Fruit fly (Drosophila melanogaster): ENCODE measurements around the gene Afti.

Afti gene

DNA sequence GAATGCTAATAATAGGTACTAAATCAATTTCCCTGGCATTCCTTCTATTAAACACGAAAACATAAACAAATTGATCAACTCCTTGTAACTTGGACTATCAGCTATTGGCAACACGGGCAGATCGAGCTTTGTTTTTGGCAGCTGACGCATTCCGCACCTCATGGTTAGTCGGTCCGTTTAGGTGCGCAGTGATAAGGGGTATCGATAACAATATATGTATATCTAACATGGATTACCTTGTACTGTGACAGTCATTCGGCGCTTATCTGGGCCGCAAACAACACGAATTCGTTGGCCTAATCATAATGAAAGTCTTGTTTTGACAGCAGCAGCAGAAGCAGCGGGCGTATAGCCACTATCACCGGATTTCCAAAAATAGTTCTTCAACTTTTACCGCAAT, 38.5 kb downstream of the Afti start:
- TF ChIP-seq CG5953 (GFP tag; IDR thresholded peaks at IDR 0.05) (0 out of 2 replicates have a peak, but pooled peaks have one; percentile 14), Mad (GFP tag; optimal IDR thresholded peaks at IDR 0.05) (no peak), exex (tag; optimal IDR thresholded peaks at IDR 0.05) (peak; percentile 80), grn (GFP tag; optimal IDR thresholded peaks at IDR 0.05) (no peak), sd (tag; optimal IDR thresholded peaks at IDR 0.05) (peak; percentile 83), pan (optimal IDR thresholded peaks at IDR 0.05) (no peak), pan (GFP tag; optimal IDR thresholded peaks at IDR 0.05 in 1 of 2, IDR thresholded peaks at IDR 0.05 in 1 of 2) (peak in 1 of 2 experiments; percentile 25), CG34376 (GFP tag; optimal IDR thresholded peaks at IDR 0.05) (peak; percentile 70), CG6254 (GFP tag; optimal IDR thresholded peaks at IDR 0.05) (peak; percentile 53), sug (tag; optimal IDR thresholded peaks at IDR 0.05) (peak; percentile 42), Hey (tag; optimal IDR thresholded peaks at IDR 0.05) (peak; percentile 78), HHEX (GFP tag; optimal IDR thresholded peaks at IDR 0.05) (no peak), mirr (GFP tag; optimal IDR thresholded peaks at IDR 0.05) (peak; percentile 85), Chrac-16 (GFP tag; optimal IDR thresholded peaks at IDR 0.05) (no peak), chinmo (GFP tag; IDR thresholded peaks at IDR 0.05; ENCODE audit: partially characterized antibody) (0 out of 4 replicates have a peak, but pooled peaks have one; percentile 4), Med (GFP tag) (peak; percentile 38), CG8290 (GFP tag; optimal IDR thresholded peaks at IDR 0.05) (no peak), CG8290 (tag; optimal IDR thresholded peaks at IDR 0.05) (peak in 1 of 2 experiments; percentile 10)

DNA sequence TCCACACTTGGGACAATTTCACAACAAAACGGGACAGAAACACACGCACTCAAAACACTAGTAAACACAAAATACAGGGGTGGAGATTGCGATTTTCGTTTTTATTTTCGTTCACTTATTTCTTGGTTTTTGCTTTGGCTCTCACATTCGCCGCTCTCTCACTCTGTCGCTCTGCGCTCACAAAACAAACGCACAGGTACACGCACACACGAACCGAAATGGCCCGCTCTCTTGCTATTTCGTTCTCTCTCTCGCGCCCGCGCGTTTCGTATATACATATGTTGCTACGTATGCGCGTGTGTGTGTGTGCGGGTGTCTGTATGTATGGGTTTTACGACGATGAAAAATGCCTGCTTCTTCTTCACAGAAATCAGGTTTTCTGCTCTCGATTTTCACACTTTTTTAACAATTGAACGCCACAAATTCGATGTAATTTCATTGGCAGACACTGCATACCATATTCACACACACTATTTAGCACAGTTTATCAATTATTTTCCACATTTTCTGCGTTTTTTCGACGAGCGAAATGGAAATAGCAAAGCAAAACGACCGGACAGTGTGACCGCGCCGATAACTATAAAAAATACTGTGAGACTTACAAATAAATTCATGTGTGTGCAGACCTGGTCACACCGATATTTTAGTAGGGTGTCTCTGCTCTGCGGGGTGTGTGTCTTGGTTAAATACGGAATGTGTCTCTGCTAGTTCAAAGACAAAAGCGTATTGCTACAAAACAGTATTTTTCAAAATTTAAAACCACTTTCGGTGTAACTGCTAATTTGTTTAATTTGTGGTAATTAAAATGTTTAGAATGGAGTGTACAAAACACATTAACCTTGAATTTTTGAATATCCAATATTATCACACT, 39.9 kb downstream of the Afti start, which contains the start of gene trx:
TSS of gene trx (minus strand) at position 584 of the 871 bp plus-strand sequence.
- TF ChIP-seq CG17328 (GFP tag; IDR thresholded peaks at IDR 0.05) (no peak), CG4282 (GFP tag; optimal IDR thresholded peaks at IDR 0.05) (no peak), CG10979 (tag; optimal IDR thresholded peaks at IDR 0.05) (no peak), hb (GFP tag; IDR thresholded peaks at IDR 0.05; ENCODE audit: partially characterized antibody) (no peak), CG7987 (GFP tag; optimal IDR thresholded peaks at IDR 0.05) (no peak), CG6813 (GFP tag; optimal IDR thresholded peaks at IDR 0.05) (peak; percentile 18), tup (GFP tag; optimal IDR thresholded peaks at IDR 0.05) (no peak), Mrtf (GFP tag; IDR thresholded peaks at IDR 0.05) (no peak), vnd (GFP tag; IDR thresholded peaks at IDR 0.05; ENCODE audit: partially characterized antibody) (no peak), slp2 (GFP tag; optimal IDR thresholded peaks at IDR 0.05) (no peak), Mad (GFP tag; optimal IDR thresholded peaks at IDR 0.05) (peak; percentile 15), caup (GFP tag; optimal IDR thresholded peaks at IDR 0.05; ENCODE audit: severe bottlenecking) (no peak), zfh1 (GFP tag; IDR thresholded peaks at IDR 0.05) (no peak), lab (GFP tag; optimal IDR thresholded peaks at IDR 0.05) (no peak), zen2 (GFP tag; IDR thresholded peaks at IDR 0.05; ENCODE audit: partially characterized antibody) (no peak), NC2β (GFP tag; optimal IDR thresholded peaks at IDR 0.05) (peak; percentile 16), nmo (GFP tag; optimal IDR thresholded peaks at IDR 0.05) (peak; percentile 52), corto (GFP tag; optimal IDR thresholded peaks at IDR 0.05) (no peak), fu2 (GFP tag; optimal IDR thresholded peaks at IDR 0.05) (no peak), hkb (optimal IDR thresholded peaks at IDR 0.05) (peak; percentile 38), hkb (GFP tag; IDR thresholded peaks at IDR 0.05) (no peak), CG1233 (GFP tag; optimal IDR thresholded peaks at IDR 0.05) (no peak), CG2116 (GFP tag; optimal IDR thresholded peaks at IDR 0.05) (peak; percentile 36), CG10209 (GFP tag; optimal IDR thresholded peaks at IDR 0.05) (no peak), Ets65A (GFP tag) (no peak), CG3995 (GFP tag; optimal IDR thresholded peaks at IDR 0.05) (no peak), Myb (GFP tag; optimal IDR thresholded peaks at IDR 0.05) (peak; percentile 100), CoRest (tag; optimal IDR thresholded peaks at IDR 0.05) (peak; percentile 62), prd (optimal IDR thresholded peaks at IDR 0.05) (no peak), prd (GFP tag; IDR thresholded peaks at IDR 0.05) (no peak), CG1024 (GFP tag; IDR thresholded peaks at IDR 0.05) (no peak), croc (GFP tag; conservative IDR thresholded peaks at IDR 0.05) (no peak)

All from whole organism, embryonic.